Worm (Caenorhabditis elegans) whole organism, mixed stage, embryonic: Measurements from ENCODE around the gene F59A6.13.

ENCODE experiments used
- lsy-2 ChIP-seq: fragments of 150-350 bp; optimal IDR thresholded peaks from 2 replicates; lab custom pipeline; 2014; ENCODE audit warnings: missing biosample characterization, missing genetic modification characterization
- mep-1 ChIP-seq: fragments of 150-350 bp; optimal IDR thresholded peaks from 2 replicates; lab custom pipeline; 2017; ENCODE audit warnings: missing biosample characterization, missing genetic modification reagents, missing genetic modification characterization, inconsistent platforms
- nhr-12 ChIP-seq: fragments of 150-350 bp; optimal IDR thresholded peaks from 2 replicates; lab custom pipeline; 2014; ENCODE audit warnings: missing biosample characterization, missing genetic modification characterization
- nhr-237 ChIP-seq: fragments of 150-350 bp; optimal IDR thresholded peaks from 2 replicates; lab custom pipeline; 2014; ENCODE audit warnings: missing biosample characterization, missing genetic modification characterization
- pha-4 ChIP-seq: fragments of 150-350 bp; optimal IDR thresholded peaks from 2 replicates; lab custom pipeline; 2018; ENCODE audit warnings: missing biosample characterization, missing genetic modification reagents, missing genetic modification characterization
- snpc-4 ChIP-seq: fragments of 150-350 bp; optimal IDR thresholded peaks from 2 replicates; lab custom pipeline; 2014; ENCODE audit warnings: missing biosample characterization, missing genetic modification characterization
- unc-62 ChIP-seq: fragments of 150-350 bp; optimal IDR thresholded peaks from 2 replicates; lab custom pipeline; 2014; ENCODE audit warnings: missing biosample characterization, missing genetic modification reagents, missing genetic modification characterization

- no peak for TF ChIP-seq nhr-237 (tag; lab: Kevin White, UChicago)
- TF ChIP-seq nhr-12 (tag; lab: Kevin White, UChicago), result no peak
- TF ChIP-seq unc-62 (GFP tag; lab: Kevin White, UChicago), result no peak
- no peak for TF ChIP-seq mep-1 (tag; lab: Kevin White, UChicago)
- TF ChIP-seq snpc-4, result no peak
- TF ChIP-seq lsy-2, result no peak
- no peak for TF ChIP-seq pha-4 (tag; lab: Kevin White, UChicago)
Observed at ce11 chrII:5049249-5049648, 26.6 kb downstream of the F59A6.13 start.
